Worm (Caenorhabditis elegans): ENCODE data around the gene col-115.

- TF ChIP-seq him-1 (tag; optimal IDR thresholded peaks at IDR 0.05) (no peak), dao-5 (tag; optimal IDR thresholded peaks at IDR 0.05) (no peak)
Observed at ce11 chrIV:7954006-7954405, 34.5 kb upstream of the col-115 start.
